Fruit fly (Drosophila melanogaster) whole organism, embryonic: ENCODE measurements around the gene scrt.

Experiments
- Atf6 ChIP-seq: fragments of 200-800 bp; sonication (Bioruptor generic); IDR thresholded peaks from 2 replicates; pipeline ENCODE4 v1.3.6; 2022; ENCODE audit warnings: missing biosample characterization, missing genetic modification characterization
- CG12104 ChIP-seq: fragments of 200-800 bp; sonication (Bioruptor generic); optimal IDR thresholded peaks from 3 replicates; lab custom pipeline; 2016; ENCODE audit warnings: missing biosample characterization, missing genetic modification characterization
- CG13624 ChIP-seq: fragments of 200-800 bp; sonication (Bioruptor generic); optimal IDR thresholded peaks from 2 replicates; lab custom pipeline; 2016; ENCODE audit warnings: missing biosample characterization, missing genetic modification characterization
- CG18476 ChIP-seq: fragments of 200-800 bp; sonication (Bioruptor generic); optimal IDR thresholded peaks from 2 replicates; lab custom pipeline; 2016; ENCODE audit warnings: missing biosample characterization, mild to moderate bottlenecking, missing genetic modification characterization
- CG2199 ChIP-seq: fragments of 200-800 bp; sonication (Bioruptor generic); IDR thresholded peaks from 3 replicates; pipeline ENCODE4 v1.3.6; 2022; ENCODE audit warnings: missing biosample characterization, missing genetic modification characterization
- CG2678 ChIP-seq: fragments of 200-800 bp; sonication (Bioruptor generic); optimal IDR thresholded peaks from 3 replicates; lab custom pipeline; 2019; ENCODE audit warnings: missing biosample characterization, mild to moderate bottlenecking, missing genetic modification characterization, moderate library complexity
- CTCF ChIP-seq: fragments of 200-800 bp; sonication (Bioruptor generic); optimal IDR thresholded peaks from 2 replicates; lab custom pipeline; 2017; ENCODE audit warnings: missing biosample characterization, mild to moderate bottlenecking, missing genetic modification characterization, moderate library complexity
- H2.0 ChIP-seq: fragments of 200-800 bp; sonication (Bioruptor generic); IDR thresholded peaks from 2 replicates; pipeline ENCODE4 v1.3.6; 2022; ENCODE audit warnings: missing biosample characterization, missing genetic modification characterization
- Myb ChIP-seq: fragments of 200-800 bp; sonication (Bioruptor generic); optimal IDR thresholded peaks from 2 replicates; lab custom pipeline; 2016; ENCODE audit warnings: missing biosample characterization, missing genetic modification characterization
- Sox102F ChIP-seq: fragments of 200-800 bp; sonication (Bioruptor generic); optimal IDR thresholded peaks from 2 replicates; lab custom pipeline; 2018; ENCODE audit warnings: missing biosample characterization, mild to moderate bottlenecking, missing genetic modification characterization, moderate library complexity
- psq ChIP-seq: fragments of 200-800 bp; sonication (Bioruptor generic); optimal IDR thresholded peaks from 2 replicates; lab custom pipeline; 2017; ENCODE audit warnings: missing biosample characterization, missing genetic modification characterization

dm6 chr3L:3951875-3952274 lies 31.8 kb upstream of the scrt start:
- TF ChIP-seq CG13624 (GFP tag; lab: Kevin White, UChicago) (no peak), CTCF (GFP tag; lab: Kevin White, UChicago) (no peak), psq (no peak), Atf6 (GFP tag; lab: Robert Waterston, UW) (no peak), CG12104 (no peak), Myb (GFP tag; lab: Kevin White, UChicago) (no peak), CG2678 (tag; lab: Kevin White, UChicago) (no peak), CG2199 (no peak), CG18476 (no peak), Sox102F (no peak), H2.0 (no peak)
